Worm (Caenorhabditis elegans): Measurements from ENCODE around the gene ins-19.

The ins-19 gene

DNA sequence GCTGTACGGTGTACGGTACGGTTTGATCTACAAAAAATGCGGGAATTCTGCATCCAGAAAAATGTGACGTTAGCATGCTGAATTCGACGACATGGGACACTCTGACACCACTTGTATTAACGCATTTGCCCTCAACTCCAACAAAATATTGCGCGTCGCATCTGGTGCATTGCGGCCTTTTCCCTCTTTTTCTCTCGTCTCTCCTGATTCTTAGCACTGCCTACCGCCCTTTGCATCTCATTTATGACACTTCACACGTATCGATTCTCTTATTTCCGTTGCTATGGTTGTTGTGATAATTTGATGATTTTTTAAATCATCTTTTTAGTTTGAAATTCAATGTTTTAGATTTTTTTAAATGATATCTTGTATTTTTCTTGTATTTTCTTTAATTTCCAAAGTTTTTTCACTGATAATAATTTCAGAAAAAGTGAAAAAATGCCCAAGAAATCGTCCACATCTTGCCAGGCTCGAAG lies 7.3 kb downstream of the ins-19 start, which contains the start of gene T10D4.6:
Gene T10D4.6, plus strand, starts transcription at position 426 of the 476 bp plus-strand sequence.
- TF ChIP-seq egl-27 (tag; optimal IDR thresholded peaks at IDR 0.05) (no peak), crh-2 (tag; optimal IDR thresholded peaks at IDR 0.05) (peak; percentile 30), snpc-4 (tag; optimal IDR thresholded peaks at IDR 0.05) (no peak), nhr-129 (tag; optimal IDR thresholded peaks at IDR 0.05) (peak; percentile 25), unc-55 (GFP tag; optimal IDR thresholded peaks at IDR 0.05) (peak; percentile 28), C34F6.9 (tag; optimal IDR thresholded peaks at IDR 0.05) (peak; percentile 72)

DNA sequence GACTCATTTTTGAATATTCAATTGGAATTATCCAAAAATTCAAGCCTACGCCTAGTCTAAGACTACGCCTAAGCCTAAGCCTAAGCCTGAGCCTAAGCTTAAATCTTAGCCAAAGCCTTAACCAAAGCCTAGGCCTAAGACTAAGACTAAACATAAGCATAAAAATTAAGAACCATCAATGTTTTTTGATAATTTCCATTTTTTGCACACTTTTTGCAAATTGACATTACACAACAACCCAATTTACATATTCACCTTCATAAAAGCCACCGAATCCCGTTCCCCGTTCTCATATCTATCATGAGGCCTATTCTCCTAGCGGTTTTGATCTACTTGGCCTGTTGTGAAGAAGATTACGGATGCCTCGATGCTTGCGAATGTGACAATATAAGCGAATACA lies 8.8 kb downstream of the ins-19 start, which contains the start of gene T10D4.7:
Gene T10D4.7, plus strand, starts transcription at position 301 of the 400 bp plus-strand sequence.
- TF ChIP-seq snpc-4 (tag; optimal IDR thresholded peaks at IDR 0.05) (no peak), nhr-11 (tag; optimal IDR thresholded peaks at IDR 0.05) (no peak), unc-62 (GFP tag; optimal IDR thresholded peaks at IDR 0.05) (no peak), sma-3 (GFP tag; optimal IDR thresholded peaks at IDR 0.05) (no peak), nhr-21 (tag; optimal IDR thresholded peaks at IDR 0.05) (no peak), ztf-11 (tag; optimal IDR thresholded peaks at IDR 0.05) (no peak)

DNA sequence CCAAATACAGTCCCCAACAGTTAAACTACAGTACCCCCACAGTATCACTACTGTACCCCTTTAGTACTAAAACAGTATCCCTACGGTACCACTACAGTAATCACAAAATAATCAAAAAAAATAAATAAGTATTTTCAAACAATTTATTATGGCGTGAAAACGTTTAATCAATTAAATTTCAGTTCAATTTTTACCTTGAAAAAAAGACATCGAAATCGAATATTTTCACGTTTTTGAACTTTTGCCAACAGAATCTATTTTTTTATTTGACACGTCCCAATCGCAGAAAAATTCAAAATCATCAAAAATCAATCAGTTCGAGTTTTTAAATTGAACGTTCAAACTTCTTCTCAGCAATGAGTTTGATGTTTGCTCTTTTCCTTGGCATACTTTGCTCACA lies 12.3 kb downstream of the ins-19 start, which contains the start of gene clec-123:
Gene clec-123, plus strand, starts transcription at position 301 of the 400 bp plus-strand sequence.
- no peak for TF ChIP-seq lin-13 (GFP tag; optimal IDR thresholded peaks at IDR 0.05)
- TF ChIP-seq peb-1 (tag; optimal IDR thresholded peaks at IDR 0.05) = no peak
- TF ChIP-seq ztf-1 (GFP tag; conservative IDR thresholded peaks at IDR 0.05) = no peak
- TF ChIP-seq dmd-4 (tag; optimal IDR thresholded peaks at IDR 0.05) = no peak
- TF ChIP-seq nhr-23 (tag; optimal IDR thresholded peaks at IDR 0.05) = no peak
- TF ChIP-seq nhr-25 (tag; optimal IDR thresholded peaks at IDR 0.05) = no peak
- no peak for TF ChIP-seq alr-1 (tag; optimal IDR thresholded peaks at IDR 0.05)
- TF ChIP-seq nhr-12 (tag; optimal IDR thresholded peaks at IDR 0.05) = no peak

DNA sequence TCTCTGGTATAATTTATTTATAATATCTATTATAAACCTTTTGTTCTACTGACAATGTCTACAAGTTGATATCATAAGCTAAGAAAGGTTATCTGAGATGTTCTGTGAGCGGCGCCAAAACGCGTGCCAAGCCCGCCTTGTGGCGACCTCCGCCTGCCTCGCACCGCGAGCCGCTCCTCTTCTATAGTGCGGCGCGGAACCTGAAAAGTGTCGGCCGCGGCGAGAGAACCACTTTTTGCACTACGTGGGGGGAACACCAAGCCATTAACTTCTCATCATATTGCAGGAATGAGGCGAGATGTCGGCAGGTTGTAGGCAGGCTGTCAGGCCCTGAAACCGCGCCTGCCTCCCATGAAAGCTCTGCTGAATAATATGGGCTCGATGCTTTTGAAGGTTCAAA lies 13.0 kb downstream of the ins-19 start:
- TF ChIP-seq gmeb-1 (tag; optimal IDR thresholded peaks at IDR 0.05) (no peak), snpc-4 (tag; optimal IDR thresholded peaks at IDR 0.05) (peak; percentile 45)

DNA sequence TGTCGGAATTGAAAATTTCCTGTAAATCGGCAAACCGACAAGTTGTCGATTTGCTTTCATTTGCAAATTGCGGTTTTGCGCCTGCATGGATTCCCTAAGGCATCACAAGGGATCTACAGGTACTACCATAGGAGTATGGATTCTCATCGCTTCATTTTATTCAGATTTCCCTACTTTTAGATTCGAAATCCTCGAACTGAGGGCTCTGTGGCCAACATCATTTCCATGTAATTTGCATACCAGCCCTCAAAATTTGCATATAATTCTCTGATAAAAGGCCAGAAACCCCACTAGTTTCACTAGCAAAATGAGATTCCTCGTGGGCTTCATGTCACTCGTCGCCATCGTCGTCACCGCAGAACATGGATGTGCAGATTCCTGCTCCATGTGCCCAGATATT lies 13.9 kb downstream of the ins-19 start, which contains the start of gene Y25C1A.2:
Gene Y25C1A.2, plus strand, starts transcription at position 301 of the 400 bp plus-strand sequence.
- TF ChIP-seq nhr-12 (tag; optimal IDR thresholded peaks at IDR 0.05) (no peak), sem-4 (tag; optimal IDR thresholded peaks at IDR 0.05) (no peak), nhr-10 (tag; optimal IDR thresholded peaks at IDR 0.05) (no peak), dmd-4 (tag; optimal IDR thresholded peaks at IDR 0.05) (no peak), nhr-21 (tag; optimal IDR thresholded peaks at IDR 0.05) (no peak)

DNA sequence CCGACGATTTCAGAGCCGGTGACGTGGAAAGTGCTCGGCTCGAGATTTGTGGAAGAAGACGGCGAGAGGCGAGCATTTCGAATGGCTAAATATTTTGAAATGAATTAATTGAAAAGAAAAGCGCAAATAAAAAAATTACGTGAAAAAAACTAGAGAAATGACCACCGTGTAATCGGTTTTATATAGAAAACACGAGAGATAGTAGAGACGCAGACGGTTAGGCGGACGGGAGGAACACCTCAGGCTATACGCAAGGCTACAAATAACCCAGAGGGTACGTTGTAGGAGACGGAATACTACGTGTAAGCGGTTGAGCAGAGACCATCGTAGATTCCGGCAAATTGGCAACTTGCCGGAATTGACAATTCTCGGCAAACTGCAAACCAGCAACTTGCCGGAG lies 15.1 kb downstream of the ins-19 start, which contains the start of gene Y25C1A.13:
Gene Y25C1A.13, minus strand, starts transcription at position 101 of the 400 bp plus-strand sequence.
- TF ChIP-seq F13H6.1 (tag; optimal IDR thresholded peaks at IDR 0.05) = peak; percentile 18
- TF ChIP-seq lin-39 (tag; optimal IDR thresholded peaks at IDR 0.05) = no peak
- no peak for TF ChIP-seq unc-62 (GFP tag; optimal IDR thresholded peaks at IDR 0.05)
- no peak for TF ChIP-seq nhr-12 (tag; optimal IDR thresholded peaks at IDR 0.05)

DNA sequence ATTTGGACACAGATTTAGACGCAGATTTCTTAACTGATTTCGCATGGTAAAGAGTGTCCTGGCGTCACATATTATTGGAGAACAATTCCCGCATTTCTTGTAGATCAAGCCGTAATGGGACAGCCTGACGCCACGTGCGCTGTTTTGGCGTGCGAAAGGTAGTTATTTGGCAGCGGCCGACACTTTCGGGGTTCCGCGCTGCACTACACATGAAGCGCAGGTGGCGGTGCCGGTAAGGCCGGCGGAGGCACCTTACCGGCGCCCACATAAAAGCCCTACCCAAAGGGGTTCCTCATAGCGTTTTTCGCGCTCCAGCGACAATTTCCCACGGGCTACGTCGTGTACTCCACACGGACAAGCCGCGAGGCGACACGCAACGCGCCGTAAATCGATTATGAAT lies 16.1 kb downstream of the ins-19 start:
- TF ChIP-seq egl-27 (tag; optimal IDR thresholded peaks at IDR 0.05) = no peak
- no peak for TF ChIP-seq alr-1 (tag; optimal IDR thresholded peaks at IDR 0.05)
- no peak for TF ChIP-seq nhr-11 (tag; optimal IDR thresholded peaks at IDR 0.05)
- no peak for TF ChIP-seq snpc-4 (tag; optimal IDR thresholded peaks at IDR 0.05)
- TF ChIP-seq lin-11 (tag; optimal IDR thresholded peaks at IDR 0.05) = no peak

DNA sequence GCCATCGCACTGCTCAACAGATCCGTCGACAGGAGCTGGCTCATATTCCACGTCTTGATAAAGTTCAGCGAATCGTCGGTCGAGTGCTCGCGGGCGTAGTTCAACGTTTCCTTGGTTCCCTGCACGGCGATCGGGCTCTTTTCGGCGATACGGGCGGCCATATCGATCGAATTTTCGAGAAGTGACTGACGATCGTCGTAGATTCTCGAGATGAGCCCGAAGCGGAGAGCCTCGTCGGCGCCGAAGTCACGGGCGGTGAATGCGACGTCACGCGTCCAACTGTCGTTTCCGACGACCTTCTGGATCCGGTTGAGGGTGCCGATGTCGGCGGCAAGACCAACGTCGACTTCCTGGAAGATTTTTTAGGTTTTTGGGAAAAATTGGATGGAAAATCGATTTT lies 16.7 kb downstream of the ins-19 start:
- no peak for TF ChIP-seq zag-1 (tag; optimal IDR thresholded peaks at IDR 0.05)
- no peak for TF ChIP-seq lin-13 (GFP tag; optimal IDR thresholded peaks at IDR 0.05)
- no peak for TF ChIP-seq R02D3.7 (tag; optimal IDR thresholded peaks at IDR 0.05)
- TF ChIP-seq mdl-1 (tag; optimal IDR thresholded peaks at IDR 0.05) = no peak

All from whole organism, L2 larva.